Worm (Caenorhabditis elegans) whole organism, mixed stage, embryonic: ENCODE results near the gene irg-1.

ENCODE experiments used
- ceh-39 ChIP-seq: fragments of 150-350 bp; optimal IDR thresholded peaks from 2 replicates; lab custom pipeline; 2014; ENCODE audit warnings: missing biosample characterization, missing genetic modification characterization
- ceh-43 ChIP-seq: fragments of 200-800 bp; sonication (Bioruptor generic); optimal IDR thresholded peaks from 2 replicates; lab custom pipeline; 2018; ENCODE audit warnings: mild to moderate bottlenecking, missing genetic modification characterization, moderate library complexity, missing compliant biosample characterization
- ceh-83 ChIP-seq: fragments of 200-800 bp; sonication (Bioruptor generic); optimal IDR thresholded peaks from 2 replicates; lab custom pipeline; 2018; ENCODE audit warnings: mild to moderate bottlenecking, missing genetic modification characterization, missing compliant biosample characterization
- drap-1 ChIP-seq: fragments of 200-800 bp; sonication (Bioruptor generic); optimal IDR thresholded peaks from 3 replicates; lab custom pipeline; 2018; ENCODE audit warnings: mild to moderate bottlenecking, missing genetic modification characterization, missing compliant biosample characterization
- lsy-2 ChIP-seq: fragments of 150-350 bp; optimal IDR thresholded peaks from 2 replicates; lab custom pipeline; 2014; ENCODE audit warnings: missing biosample characterization, missing genetic modification characterization
- nhr-12 ChIP-seq: fragments of 150-350 bp; optimal IDR thresholded peaks from 2 replicates; lab custom pipeline; 2014; ENCODE audit warnings: missing biosample characterization, missing genetic modification characterization
- nhr-237 ChIP-seq: fragments of 150-350 bp; optimal IDR thresholded peaks from 2 replicates; lab custom pipeline; 2014; ENCODE audit warnings: missing biosample characterization, missing genetic modification characterization
- sptf-1 ChIP-seq: sonication (generic microtip); optimal IDR thresholded peaks from 2 replicates; lab custom pipeline; 2017; ENCODE audit warnings: mild to moderate bottlenecking, missing genetic modification characterization, moderate library complexity, missing compliant biosample characterization

DNA sequence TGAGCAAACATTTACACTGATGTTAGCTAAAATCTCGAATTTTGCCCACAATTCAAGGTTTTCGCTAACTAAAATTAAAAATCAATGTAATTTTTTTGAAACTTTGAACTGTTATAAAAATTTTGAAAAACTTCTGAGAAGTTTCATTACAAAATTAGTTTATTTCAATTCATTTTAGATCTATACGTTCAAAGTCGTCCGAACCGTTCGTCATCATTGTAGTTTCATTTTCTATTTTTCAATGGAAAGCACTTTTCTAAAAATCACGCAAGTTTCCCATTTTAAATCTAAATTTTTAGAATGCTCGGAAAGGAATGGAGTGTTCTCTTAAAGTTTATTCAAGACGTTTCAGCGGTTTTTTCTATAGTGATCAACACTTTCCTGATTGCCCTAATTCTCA, 13.5 kb upstream of the irg-1 start, which contains the start of gene str-228:
- no peak for TF ChIP-seq nhr-12 (tag; lab: Kevin White, UChicago)
- no peak for TF ChIP-seq nhr-237 (tag; lab: Kevin White, UChicago)
- TF ChIP-seq ceh-83 = no peak
- TF ChIP-seq lsy-2 (tag; lab: Kevin White, UChicago) = no peak
- TF ChIP-seq drap-1 (GFP tag; lab: Kevin White, UChicago) = no peak
- no peak for TF ChIP-seq sptf-1 (tag; lab: Kevin White, UChicago)
- TF ChIP-seq ceh-43 = no peak
- TF ChIP-seq ceh-39 = no peak
